Worm (Caenorhabditis elegans) whole organism, L1 larva: ENCODE measurements around the gene Y54G11A.9.

Source experiments
- C04F5.9 ChIP-seq: sonication (generic microtip); optimal IDR thresholded peaks from 2 replicates; lab custom pipeline; 2016; ENCODE audit warnings: missing genetic modification characterization, missing compliant biosample characterization
- F16B12.6 ChIP-seq: fragments of 150-350 bp; optimal IDR thresholded peaks from 2 replicates; lab custom pipeline; 2014; ENCODE audit warnings: missing biosample characterization, missing genetic modification characterization
- alr-1 ChIP-seq: fragments of 200-800 bp; sonication (Bioruptor generic); optimal IDR thresholded peaks from 2 replicates; lab custom pipeline; 2018; ENCODE audit warnings: borderline replicate concordance, mild to moderate bottlenecking, missing genetic modification characterization, missing compliant biosample characterization
- aly-2 ChIP-seq: fragments of 150-350 bp; optimal IDR thresholded peaks from 2 replicates; lab custom pipeline; 2014; ENCODE audit warnings: missing biosample characterization, missing genetic modification characterization
- ama-1 ChIP-seq: fragments of 150-350 bp; optimal IDR thresholded peaks from 2 replicates; lab custom pipeline; 2014
- ceh-88 ChIP-seq: fragments of 200-800 bp; sonication (Bioruptor generic); IDR thresholded peaks from 2 replicates; pipeline ENCODE4 v1.3.6; 2022; ENCODE audit warnings: missing genetic modification characterization, missing compliant biosample characterization
- ceh-90 ChIP-seq: sonication (generic microtip); optimal IDR thresholded peaks from 2 replicates; lab custom pipeline; 2016; ENCODE audit warnings: missing genetic modification characterization, missing compliant biosample characterization
- ces-1 ChIP-seq: fragments of 150-350 bp; optimal IDR thresholded peaks from 2 replicates; lab custom pipeline; 2014; ENCODE audit warnings: missing biosample characterization, missing genetic modification reagents, missing genetic modification characterization
- dsc-1 ChIP-seq: sonication (generic microtip); optimal IDR thresholded peaks from 2 replicates; lab custom pipeline; 2016; ENCODE audit warnings: mild to moderate bottlenecking, missing genetic modification characterization, missing compliant biosample characterization
- efl-1 ChIP-seq, 4 experiments: fragments of 150-350 bp; optimal IDR thresholded peaks in 3 of 4; peaks in 1 of 4; 1 replicate in 1 of 4; 2 replicates in 3 of 4; lab custom pipeline; 2014; ENCODE audit warnings: missing biosample characterization in 2 of 4, missing genetic modification characterization in 2 of 4, missing genetic modification reagents in 2 of 4
- efl-3 ChIP-seq: fragments of 200-800 bp; sonication (Bioruptor generic); optimal IDR thresholded peaks from 2 replicates; lab custom pipeline; 2018; ENCODE audit warnings: mild to moderate bottlenecking, missing genetic modification characterization, missing compliant biosample characterization
- ets-5 ChIP-seq: fragments of 200-800 bp; sonication (Bioruptor generic); IDR thresholded peaks from 2 replicates; pipeline ENCODE4 v1.3.6; 2022; ENCODE audit warnings: missing genetic modification characterization, missing compliant biosample characterization
- fkh-4 ChIP-seq: sonication (generic microtip); optimal IDR thresholded peaks from 2 replicates; lab custom pipeline; 2016; ENCODE audit warnings: missing compliant biosample characterization, missing genetic modification characterization, borderline replicate concordance
- fkh-8 ChIP-seq: sonication (generic microtip); optimal IDR thresholded peaks from 2 replicates; lab custom pipeline; 2016; ENCODE audit warnings: mild to moderate bottlenecking, missing genetic modification characterization, missing compliant biosample characterization
- fos-1 ChIP-seq: fragments of 150-350 bp; optimal IDR thresholded peaks from 2 replicates; lab custom pipeline; 2014; ENCODE audit warnings: missing biosample characterization, missing genetic modification characterization
- grh-1 ChIP-seq: fragments of 200-800 bp; sonication (Bioruptor generic); IDR thresholded peaks from 2 replicates; pipeline ENCODE4 v1.3.6; 2022; ENCODE audit warnings: missing genetic modification reagents, missing genetic modification characterization, missing compliant biosample characterization
- hlh-4 ChIP-seq: sonication (generic microtip); optimal IDR thresholded peaks from 2 replicates; lab custom pipeline; 2016; ENCODE audit warnings: mild to moderate bottlenecking, missing genetic modification characterization, missing compliant biosample characterization
- irx-1 ChIP-seq: sonication (generic microtip); optimal IDR thresholded peaks from 2 replicates; lab custom pipeline; 2016; ENCODE audit warnings: missing genetic modification characterization, missing compliant biosample characterization
- isw-1 ChIP-seq: fragments of 200-800 bp; sonication (Bioruptor generic); IDR thresholded peaks from 2 replicates; pipeline ENCODE4 v1.3.6; 2022; ENCODE audit warnings: missing genetic modification characterization, missing compliant biosample characterization
- jun-1 ChIP-seq: fragments of 150-350 bp; optimal IDR thresholded peaks from 2 replicates; lab custom pipeline; 2014; ENCODE audit warnings: missing biosample characterization, missing genetic modification reagents, missing genetic modification characterization
- lin-13 ChIP-seq: fragments of 150-350 bp; optimal IDR thresholded peaks from 2 replicates; lab custom pipeline; 2014; ENCODE audit warnings: missing biosample characterization, missing genetic modification reagents, missing genetic modification characterization
- lin-14 ChIP-seq: fragments of 200-800 bp; sonication (Bioruptor generic); optimal IDR thresholded peaks from 2 replicates; lab custom pipeline; 2018; ENCODE audit warnings: mild to moderate bottlenecking, missing genetic modification characterization, moderate library complexity, missing compliant biosample characterization
- lin-35 ChIP-seq, 2 experiments: fragments of 150-350 bp; optimal IDR thresholded peaks; 2 replicates each; lab custom pipeline; 2014; ENCODE audit warnings: missing biosample characterization in 2 of 2, missing genetic modification characterization in 2 of 2, missing genetic modification reagents in 2 of 2
- lsy-2 ChIP-seq, 2 experiments: fragments of 150-350 bp; optimal IDR thresholded peaks; 2 replicates each; lab custom pipeline; 2014; ENCODE audit warnings: missing biosample characterization in 2 of 2, missing genetic modification characterization in 2 of 2
- mab-9 ChIP-seq: fragments of 200-800 bp; sonication (Bioruptor generic); IDR thresholded peaks from 2 replicates; pipeline ENCODE4 v1.3.6; 2022; ENCODE audit warnings: missing genetic modification reagents, missing genetic modification characterization, missing compliant biosample characterization
- mep-1 ChIP-seq: fragments of 150-350 bp; optimal IDR thresholded peaks from 2 replicates; lab custom pipeline; 2014; ENCODE audit warnings: missing biosample characterization, missing genetic modification characterization
- nhr-237 ChIP-seq: fragments of 150-350 bp; optimal IDR thresholded peaks from 2 replicates; lab custom pipeline; 2014; ENCODE audit warnings: missing biosample characterization, missing genetic modification characterization
- nhr-28 ChIP-seq: fragments of 150-350 bp; optimal IDR thresholded peaks from 2 replicates; lab custom pipeline; 2014; ENCODE audit warnings: missing biosample characterization, missing genetic modification characterization
- nhr-71 ChIP-seq: sonication (generic microtip); optimal IDR thresholded peaks from 2 replicates; lab custom pipeline; 2016; ENCODE audit warnings: mild to moderate bottlenecking, missing genetic modification characterization, moderate library complexity, missing compliant biosample characterization
- nhr-85 ChIP-seq: sonication (generic microtip); peaks from one replicate; lab custom pipeline; 2016; ENCODE audit warnings: missing genetic modification characterization, inconsistent platforms, missing compliant biosample characterization
- nhr-90 ChIP-seq: sonication (generic microtip); optimal IDR thresholded peaks from 2 replicates; lab custom pipeline; 2016; ENCODE audit warnings: mild to moderate bottlenecking, missing genetic modification characterization, missing compliant biosample characterization; ENCODE audit not compliant: poor library complexity
- pqm-1 ChIP-seq: sonication (generic microtip); optimal IDR thresholded peaks from 3 replicates; lab custom pipeline; 2017; ENCODE audit warnings: missing biosample characterization, missing genetic modification characterization
- rnt-1 ChIP-seq: sonication (generic microtip); optimal IDR thresholded peaks from 2 replicates; lab custom pipeline; 2016; ENCODE audit warnings: mild to moderate bottlenecking, missing genetic modification characterization, moderate library complexity, missing compliant biosample characterization
- skn-1 ChIP-seq: fragments of 150-350 bp; optimal IDR thresholded peaks from 2 replicates; lab custom pipeline; 2014; ENCODE audit warnings: missing biosample characterization, missing genetic modification characterization
- snpc-4 ChIP-seq: fragments of 150-350 bp; optimal IDR thresholded peaks from 2 replicates; lab custom pipeline; 2014; ENCODE audit warnings: missing biosample characterization, missing genetic modification characterization
- snu-23 ChIP-seq: sonication (generic microtip); optimal IDR thresholded peaks from 2 replicates; lab custom pipeline; 2016; ENCODE audit warnings: missing genetic modification characterization, missing compliant biosample characterization
- sox-4 ChIP-seq: sonication (generic microtip); optimal IDR thresholded peaks from 2 replicates; lab custom pipeline; 2016; ENCODE audit warnings: missing genetic modification characterization, missing compliant biosample characterization
- sptf-1 ChIP-seq: fragments of 150-350 bp; optimal IDR thresholded peaks from 2 replicates; lab custom pipeline; 2014; ENCODE audit warnings: missing biosample characterization, missing genetic modification characterization
- tbx-2 ChIP-seq: sonication (generic microtip); optimal IDR thresholded peaks from 2 replicates; lab custom pipeline; 2016; ENCODE audit warnings: missing genetic modification characterization, missing compliant biosample characterization
- unc-130 ChIP-seq: fragments of 150-350 bp; optimal IDR thresholded peaks from 2 replicates; lab custom pipeline; 2017; ENCODE audit warnings: missing biosample characterization, missing genetic modification characterization, inconsistent platforms
- unc-86 ChIP-seq: sonication (generic microtip); optimal IDR thresholded peaks from 2 replicates; lab custom pipeline; 2016; ENCODE audit warnings: missing genetic modification characterization, missing compliant biosample characterization
- unc-98 ChIP-seq: fragments of 200-800 bp; sonication (Bioruptor generic); IDR thresholded peaks from 2 replicates; pipeline ENCODE4 v1.3.6; 2022; ENCODE audit warnings: missing genetic modification characterization, missing compliant biosample characterization
- vab-15 ChIP-seq: sonication (generic microtip); optimal IDR thresholded peaks from 2 replicates; lab custom pipeline; 2017; ENCODE audit warnings: missing genotype, mild to moderate bottlenecking, missing genetic modification characterization, missing compliant biosample characterization
- xbp-1 ChIP-seq: sonication (generic microtip); optimal IDR thresholded peaks from 2 replicates; lab custom pipeline; 2016; ENCODE audit warnings: missing genetic modification characterization, missing compliant biosample characterization
- zip-4 ChIP-seq: fragments of 200-800 bp; sonication (Bioruptor generic); optimal IDR thresholded peaks from 2 replicates; lab custom pipeline; 2018; ENCODE audit warnings: mild to moderate bottlenecking, missing genetic modification characterization, moderate library complexity, missing compliant biosample characterization
- ztf-11 ChIP-seq, 2 experiments: sonication (generic microtip); optimal IDR thresholded peaks; 2 replicates each; lab custom pipeline; 2016 to 2017; ENCODE audit warnings: missing genetic modification characterization in 2 of 2, missing biosample characterization in 1 of 2, missing compliant biosample characterization in 1 of 2

The Y54G11A.9 gene

DNA sequence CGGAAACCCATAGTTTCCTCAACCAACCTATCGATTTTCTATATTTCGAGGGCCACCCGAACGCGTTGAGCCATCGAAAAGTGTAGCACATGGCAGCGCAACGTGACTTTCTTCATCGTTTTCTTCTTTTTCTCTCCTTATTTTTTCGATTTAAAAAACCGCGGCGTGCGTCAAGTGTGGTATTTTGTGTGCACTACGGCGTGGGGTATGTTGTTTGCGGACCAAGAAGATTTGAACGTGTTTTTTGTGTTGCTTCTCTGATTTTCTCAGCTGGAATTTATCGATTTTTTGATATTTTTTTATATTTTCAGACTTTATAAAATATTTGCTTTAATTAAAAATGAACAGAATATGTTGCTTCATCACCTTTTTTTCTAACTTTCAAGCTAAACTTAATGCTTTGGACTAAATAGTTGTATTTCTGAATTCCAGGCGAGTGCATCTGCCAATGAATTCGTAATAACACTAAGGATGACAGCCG, 11.7 kb upstream of the Y54G11A.9 start, which contains the start of the genes agl-1 and pfs-2 (continued):
- TF ChIP-seq nhr-90 (peak; percentile 52), ama-1 (lab: Kevin White, UChicago) (no peak), efl-3 (GFP tag; lab: Kevin White, UChicago) (no peak), xbp-1 (peak; percentile 66), tbx-2 (peak; percentile 69), ceh-90 (tag; lab: Kevin White, UChicago) (no peak), sox-4 (tag; lab: Kevin White, UChicago) (no peak), ets-5 (GFP tag; lab: Robert Waterston, UW) (no peak), skn-1 (peak; percentile 84), zip-4 (no peak), C04F5.9 (tag; lab: Kevin White, UChicago) (peak; percentile 3), aly-2 (tag; lab: Kevin White, UChicago) (no peak), ztf-11 (tag; optimal IDR thresholded peaks at IDR 0.05; lab: Kevin White, UChicago) (peak in 1 of 2 experiments; percentile 26), hlh-4 (tag; lab: Kevin White, UChicago) (no peak), pqm-1 (tag; lab: Kevin White, UChicago) (no peak), fos-1 (tag; lab: Kevin White, UChicago) (peak; percentile 7), unc-98 (GFP tag; lab: Robert Waterston, UW) (no peak), unc-130 (peak; percentile 60), sptf-1 (tag; lab: Kevin White, UChicago) (no peak), nhr-28 (no peak), unc-86 (tag; lab: Kevin White, UChicago) (peak; percentile 31), ces-1 (GFP tag; lab: Kevin White, UChicago) (no peak), isw-1 (GFP tag; lab: Robert Waterston, UW) (peak; percentile 38; the same call in 1 of the 2 replicates), snu-23 (GFP tag; lab: Kevin White, UChicago) (peak; percentile 80), lin-35 (GFP tag; optimal IDR thresholded peaks at IDR 0.05; lab: Kevin White, UChicago) (peak; percentile 89 to 96), F16B12.6 (tag; lab: Kevin White, UChicago) (peak; percentile 97), irx-1 (tag; lab: Kevin White, UChicago) (peak; percentile 63), grh-1 (GFP tag; lab: Robert Waterston, UW) (no peak), nhr-237 (tag; lab: Kevin White, UChicago) (no peak), ceh-88 (no peak), rnt-1 (peak; percentile 87), jun-1 (tag; lab: Kevin White, UChicago) (peak; percentile 33), mep-1 (tag; lab: Kevin White, UChicago) (peak; percentile 82)

DNA sequence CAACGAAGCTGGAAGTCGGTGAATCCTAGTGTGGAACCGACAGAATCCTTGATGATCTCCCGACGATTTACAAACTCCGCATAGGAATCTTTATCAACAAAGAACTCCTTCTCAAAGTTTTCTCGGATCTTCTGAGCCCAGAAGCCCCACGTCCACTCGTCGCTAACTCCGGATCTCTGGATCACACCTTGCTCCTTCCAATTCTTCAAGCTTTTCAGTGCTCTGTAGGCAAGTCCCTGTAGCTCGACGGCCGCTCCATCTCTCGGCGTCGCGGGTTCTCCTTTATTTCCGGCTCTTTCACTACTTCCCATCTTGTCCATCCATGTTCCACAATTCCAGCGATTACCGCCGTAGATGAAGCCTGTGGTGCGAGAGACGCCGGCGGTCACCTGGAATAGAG, 5.1 kb upstream of the Y54G11A.9 start:
- TF ChIP-seq ets-5 (GFP tag; lab: Robert Waterston, UW): no peak
- no peak for TF ChIP-seq mab-9

DNA sequence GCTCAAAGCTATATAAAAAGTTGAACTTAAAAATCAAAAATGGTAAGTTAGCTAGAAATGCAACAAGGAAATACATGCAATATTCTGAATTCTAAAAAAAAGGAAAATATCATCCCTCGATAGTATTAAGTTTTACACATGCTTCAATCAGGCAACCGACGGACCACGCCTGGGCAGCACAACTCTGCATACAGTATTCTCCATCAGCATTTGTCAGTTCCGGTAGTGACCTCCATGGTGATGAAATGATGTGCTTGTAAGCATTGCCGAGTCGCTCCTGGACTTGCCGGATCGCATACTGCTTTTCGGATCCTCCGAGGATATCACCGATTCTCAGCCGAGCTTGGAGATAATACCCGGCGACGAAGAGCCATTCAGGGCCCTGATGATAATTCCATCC, 4.5 kb upstream of the Y54G11A.9 start:
- TF ChIP-seq nhr-71 (tag; lab: Kevin White, UChicago) (peak; percentile 5), skn-1 (no peak), snu-23 (GFP tag; lab: Kevin White, UChicago) (peak; percentile 3), nhr-85 (tag; lab: Kevin White, UChicago) (peak; percentile 60), lsy-2 (tag; optimal IDR thresholded peaks at IDR 0.05; lab: Kevin White, UChicago) (peak in 1 of 2 experiments; percentile 23)

DNA sequence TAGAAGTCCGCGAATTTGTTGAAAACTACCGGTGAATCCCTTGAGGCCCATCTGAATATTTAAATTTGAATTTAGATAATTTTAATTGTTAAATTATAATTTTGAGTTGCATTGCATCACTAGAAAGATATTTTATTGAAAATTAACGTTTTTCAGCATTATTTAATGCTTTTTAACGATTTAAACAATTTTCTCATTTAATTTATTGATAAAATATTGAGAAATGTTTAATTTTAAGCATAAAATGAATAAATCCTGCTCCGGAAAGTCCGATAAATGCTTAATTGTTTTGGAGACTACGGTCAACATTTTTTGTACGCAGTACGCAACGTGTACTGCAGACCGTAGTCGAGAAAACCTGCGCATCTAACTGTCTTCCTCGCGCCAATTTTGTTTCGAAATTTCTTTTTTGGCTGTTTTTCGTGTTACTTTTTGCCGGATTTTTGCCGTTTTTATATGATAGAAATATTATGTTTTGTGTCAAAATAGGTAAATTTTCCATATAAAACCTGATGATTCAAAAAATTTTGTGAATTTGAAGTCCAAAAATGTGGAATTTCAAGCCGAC, 3.2 kb upstream of the Y54G11A.9 start, which contains the start of the genes Y54G11A.17, lin-7 and elof-1:
Y54G11A.17 (minus strand) TSS at position 51 of the 568 bp plus-strand sequence.
lin-7 (minus strand) TSS at position 51 of the 568 bp plus-strand sequence.
elof-1 (plus strand) TSS at position 383 of the 568 bp plus-strand sequence.
- TF ChIP-seq snu-23 (GFP tag; lab: Kevin White, UChicago) (peak; percentile 93), unc-86 (tag; lab: Kevin White, UChicago) (peak; percentile 77), alr-1 (tag; lab: Kevin White, UChicago) (no peak), pqm-1 (tag; lab: Kevin White, UChicago) (peak; percentile 14), vab-15 (tag; lab: Kevin White, UChicago) (peak; percentile 96), dsc-1 (peak; percentile 68), snpc-4 (tag; lab: Kevin White, UChicago) (peak; percentile 88), rnt-1 (peak; percentile 87), tbx-2 (peak; percentile 83), unc-98 (GFP tag; lab: Robert Waterston, UW) (no peak), efl-1 (optimal IDR thresholded peaks at IDR 0.05; lab: Kevin White, UChicago) (peak; percentile 91 to 93), efl-1 (GFP tag; optimal IDR thresholded peaks at IDR 0.05 in 1 of 2; lab: Kevin White, UChicago) (peak; percentile 88 to 98), zip-4 (peak; percentile 61), nhr-71 (tag; lab: Kevin White, UChicago) (peak; percentile 90), lin-13 (GFP tag; lab: Kevin White, UChicago) (peak; percentile 86), aly-2 (tag; lab: Kevin White, UChicago) (peak; percentile 32), fkh-8 (tag; lab: Kevin White, UChicago) (peak; percentile 92), efl-3 (GFP tag; lab: Kevin White, UChicago) (no peak), lin-14 (GFP tag; lab: Kevin White, UChicago) (peak; percentile 89), fkh-4 (tag; lab: Kevin White, UChicago) (no peak), ceh-90 (tag; lab: Kevin White, UChicago) (peak; percentile 18)
